Fruit fly (Drosophila melanogaster): ENCODE measurements around the gene CG11498.

DNA sequence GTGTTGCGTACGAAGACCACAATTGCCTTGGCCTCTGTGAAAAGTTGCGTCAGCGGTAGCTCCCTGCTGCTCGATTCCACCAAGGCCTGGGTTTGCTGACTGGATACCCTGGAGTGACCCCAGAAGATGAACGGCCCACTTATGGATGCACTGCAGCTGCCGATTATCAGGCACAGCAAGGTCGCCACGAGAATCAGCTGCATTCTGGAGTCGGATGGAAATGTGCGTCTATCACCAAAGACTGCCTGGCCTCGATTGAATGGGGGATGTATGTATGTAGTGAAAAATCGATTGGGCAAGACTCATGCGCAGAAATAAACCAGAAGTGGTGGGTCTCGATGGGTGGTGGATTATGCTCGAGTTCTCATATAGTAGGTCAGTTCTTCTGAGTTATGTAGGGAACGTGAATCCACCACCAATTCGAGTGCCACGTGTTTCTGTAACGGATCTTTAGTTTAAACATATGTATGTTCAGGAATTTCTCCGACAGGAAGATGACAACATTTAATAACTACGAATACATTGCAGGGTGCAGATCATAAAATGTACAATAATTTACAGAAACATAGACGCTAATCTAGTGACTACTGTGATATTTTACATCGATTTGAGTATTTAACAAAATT lies 6.0 kb upstream of the CG11498 start, which contains the start of gene VhaAC45RP:
- no peak for TF ChIP-seq CG16779 (GFP tag; IDR thresholded peaks at IDR 0.05)
- no peak for TF ChIP-seq CG2889 (GFP tag; IDR thresholded peaks at IDR 0.05)
- no peak for TF ChIP-seq p53 (GFP tag; optimal IDR thresholded peaks at IDR 0.05)
